Fruit fly (Drosophila melanogaster): ENCODE measurements around the gene Rpt3R.

Gene Rpt3R

dm6 chr3R:9710886-9711285 lies 45.4 kb downstream of the Rpt3R start, which contains the start of the genes trbd and dmt (continued):
- no peak for TF ChIP-seq Abd-B (GFP tag; optimal IDR thresholded peaks at IDR 0.05)
- TF ChIP-seq bbx (GFP tag; IDR thresholded peaks at IDR 0.05; ENCODE audit: partially characterized antibody) = no peak
- TF ChIP-seq HHEX (GFP tag; optimal IDR thresholded peaks at IDR 0.05) = no peak
- TF ChIP-seq MTF-1 (GFP tag; optimal IDR thresholded peaks at IDR 0.05; ENCODE audit: borderline replicate concordance) = no peak
- TF ChIP-seq Usf (GFP tag; optimal IDR thresholded peaks at IDR 0.05) = no peak
- no peak for TF ChIP-seq row (GFP tag; IDR thresholded peaks at IDR 0.05)
- TF ChIP-seq CG18599 (GFP tag; optimal IDR thresholded peaks at IDR 0.05) = no peak
- TF ChIP-seq CG13775 (GFP tag; optimal IDR thresholded peaks at IDR 0.05) = peak; percentile 33
- TF ChIP-seq zfh2 (GFP tag; optimal IDR thresholded peaks at IDR 0.05) = peak; percentile 81
- no peak for TF ChIP-seq CG10147 (GFP tag; optimal IDR thresholded peaks at IDR 0.05)
- TF ChIP-seq Oli (tag; optimal IDR thresholded peaks at IDR 0.05) = no peak
- TF ChIP-seq CG6175 (GFP tag; IDR thresholded peaks at IDR 0.05) = no peak
- TF ChIP-seq h (optimal IDR thresholded peaks at IDR 0.05) = no peak
- TF ChIP-seq dimm (GFP tag; IDR thresholded peaks at IDR 0.05) = no peak
- no peak for TF ChIP-seq CG7271 (tag; optimal IDR thresholded peaks at IDR 0.05)
- no peak for TF ChIP-seq CoRest (tag; optimal IDR thresholded peaks at IDR 0.05)
- TF ChIP-seq CG11247 (GFP tag; IDR thresholded peaks at IDR 0.05) = no peak
- no peak for TF ChIP-seq fd3F (GFP tag; optimal IDR thresholded peaks at IDR 0.05)
- no peak for TF ChIP-seq mld (GFP tag; IDR thresholded peaks at IDR 0.05; ENCODE audit: partially characterized antibody)
- TF ChIP-seq grau (tag; optimal IDR thresholded peaks at IDR 0.05) = no peak
- TF ChIP-seq Rfx (GFP tag; IDR thresholded peaks at IDR 0.05) = no peak
- no peak for TF ChIP-seq Tbp (GFP tag; optimal IDR thresholded peaks at IDR 0.05)
- peak; percentile 88 for TF ChIP-seq HmgZ (tag; optimal IDR thresholded peaks at IDR 0.05)
- no peak for TF ChIP-seq esg (GFP tag; conservative IDR thresholded peaks at IDR 0.05)
- TF ChIP-seq tll (GFP tag; optimal IDR thresholded peaks at IDR 0.05) = no peak
- TF ChIP-seq CG17359 (tag; optimal IDR thresholded peaks at IDR 0.05) = no peak
- TF ChIP-seq CG3281 (GFP tag; optimal IDR thresholded peaks at IDR 0.05) = no peak
- TF ChIP-seq ap (GFP tag; IDR thresholded peaks at IDR 0.05) = no peak
- TF ChIP-seq ab (GFP tag; optimal IDR thresholded peaks at IDR 0.05) = no peak
- TF ChIP-seq hbn (GFP tag; IDR thresholded peaks at IDR 0.05; ENCODE audit: partially characterized antibody) = no peak
- TF ChIP-seq CG7928 (GFP tag; optimal IDR thresholded peaks at IDR 0.05) = peak; percentile 99
- TF ChIP-seq Pdp1 (GFP tag; optimal IDR thresholded peaks at IDR 0.05) = peak in 1 of 2 experiments; percentile 52
- TF ChIP-seq CG32767 (GFP tag; IDR thresholded peaks at IDR 0.05) = no peak
- no peak for TF ChIP-seq CG18262 (tag; optimal IDR thresholded peaks at IDR 0.05)
- TF ChIP-seq Hr3 (GFP tag; optimal IDR thresholded peaks at IDR 0.05) = peak; percentile 25
- peak; percentile 78 for TF ChIP-seq trem (tag; optimal IDR thresholded peaks at IDR 0.05)
- no peak for TF ChIP-seq unpg (GFP tag; optimal IDR thresholded peaks at IDR 0.05)
- TF ChIP-seq CG16813 (GFP tag; IDR thresholded peaks at IDR 0.05; ENCODE audit: partially characterized antibody) = no peak
- no peak for TF ChIP-seq CG14710 (tag; optimal IDR thresholded peaks at IDR 0.05)
- TF ChIP-seq Asciz (GFP tag; optimal IDR thresholded peaks at IDR 0.05) = no peak
- TF ChIP-seq CG10274 (GFP tag; optimal IDR thresholded peaks at IDR 0.05) = no peak
- TF ChIP-seq ara (GFP tag; IDR thresholded peaks at IDR 0.05) = no peak
- peak; percentile 31 for TF ChIP-seq bab2 (GFP tag; optimal IDR thresholded peaks at IDR 0.05)
- TF ChIP-seq dm (GFP tag; optimal IDR thresholded peaks at IDR 0.05) = peak; percentile 78
- no peak for TF ChIP-seq Nf-YC (tag; optimal IDR thresholded peaks at IDR 0.05)
- no peak for TF ChIP-seq CG6791 (GFP tag; IDR thresholded peaks at IDR 0.05; ENCODE audit: partially characterized antibody)
- TF ChIP-seq repo (GFP tag; optimal IDR thresholded peaks at IDR 0.05) = peak; percentile 41
- no peak for TF ChIP-seq Sry-β (GFP tag; optimal IDR thresholded peaks at IDR 0.05)
- peak; percentile 55 for TF ChIP-seq fd102C (GFP tag; optimal IDR thresholded peaks at IDR 0.05)
- TF ChIP-seq Med (GFP tag) = peak; percentile 98
- peak; percentile 64 for TF ChIP-seq vfl (GFP tag; optimal IDR thresholded peaks at IDR 0.05)
